Fruit fly (Drosophila melanogaster): ENCODE results near the gene CG9902.
A peak's percentile ranks its signal among the peaks of the same experiment; 100 is the strongest.

CG9902 gene

DNA sequence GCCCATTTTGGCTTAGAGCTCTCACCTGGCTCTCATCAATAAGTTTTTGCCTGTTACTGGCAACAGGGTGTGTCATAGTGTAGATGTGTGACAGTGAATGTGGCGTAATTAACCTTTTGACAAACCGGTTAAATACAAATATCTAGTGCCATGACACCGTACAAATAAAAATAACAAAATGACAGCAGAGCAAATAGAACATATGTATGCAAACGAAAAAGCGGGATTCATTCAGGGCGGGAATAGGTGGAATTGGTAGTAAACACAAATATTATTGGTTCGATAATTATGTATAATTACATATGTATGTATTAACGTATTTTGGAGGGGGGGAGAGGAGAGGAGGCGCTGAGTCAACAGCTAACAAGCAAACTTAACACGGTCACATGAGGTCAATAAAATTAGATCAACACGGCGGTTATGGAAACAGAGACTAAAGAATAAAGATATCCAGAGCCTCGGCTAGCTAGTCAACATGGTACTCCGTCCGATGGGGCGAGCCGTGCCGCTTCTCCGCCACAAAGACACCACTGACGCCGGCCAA, 49.0 kb upstream of the CG9902 start (continued):
- no peak for TF ChIP-seq CG9817 (tag; optimal IDR thresholded peaks at IDR 0.05)
- TF ChIP-seq CG3726 (GFP tag; IDR thresholded peaks at IDR 0.05), result no peak
- TF ChIP-seq scrt (GFP tag; optimal IDR thresholded peaks at IDR 0.05), result no peak
- peak in 1 of 2 experiments; percentile 0 for TF ChIP-seq Eip74EF (GFP tag; optimal IDR thresholded peaks at IDR 0.05)
- TF ChIP-seq Adf1 (GFP tag; IDR thresholded peaks at IDR 0.05), result no peak
- TF ChIP-seq CG12391 (tag; optimal IDR thresholded peaks at IDR 0.05), result no peak
- peak; percentile 36 for TF ChIP-seq kni (GFP tag; optimal IDR thresholded peaks at IDR 0.05)
- TF ChIP-seq CG13775 (GFP tag; optimal IDR thresholded peaks at IDR 0.05), result no peak
- no peak for TF ChIP-seq CG7963 (GFP tag; IDR thresholded peaks at IDR 0.05; ENCODE audit: partially characterized antibody)
- peak; percentile 12 for TF ChIP-seq CG14710 (tag; optimal IDR thresholded peaks at IDR 0.05)
- no peak for TF ChIP-seq Hey (tag; optimal IDR thresholded peaks at IDR 0.05)
- no peak for TF ChIP-seq en (GFP tag; optimal IDR thresholded peaks at IDR 0.05)
- TF ChIP-seq CG6854 (GFP tag; optimal IDR thresholded peaks at IDR 0.05), result no peak
- peak; percentile 56 for TF ChIP-seq Ets65A (GFP tag)
- no peak for TF ChIP-seq vvl (GFP tag; IDR thresholded peaks at IDR 0.05)
- no peak for TF ChIP-seq sob (GFP tag; IDR thresholded peaks at IDR 0.05)
- no peak for TF ChIP-seq CG8478 (optimal IDR thresholded peaks at IDR 0.05)
- TF ChIP-seq CG7928 (GFP tag; optimal IDR thresholded peaks at IDR 0.05), result no peak
- peak; percentile 27 for TF ChIP-seq CG15601 (tag; optimal IDR thresholded peaks at IDR 0.05)
- TF ChIP-seq CG9797 (GFP tag; optimal IDR thresholded peaks at IDR 0.05), result no peak
- TF ChIP-seq CG7745 (tag; optimal IDR thresholded peaks at IDR 0.05), result peak; percentile 52
- no peak for TF ChIP-seq CG6765 (GFP tag; optimal IDR thresholded peaks at IDR 0.05)
- no peak for TF ChIP-seq btn (GFP tag; optimal IDR thresholded peaks at IDR 0.05)
- TF ChIP-seq pnt (GFP tag; optimal IDR thresholded peaks at IDR 0.05), result no peak
- TF ChIP-seq Scr (GFP tag; IDR thresholded peaks at IDR 0.05; ENCODE audit: partially characterized antibody), result no peak
- no peak for TF ChIP-seq CG8388 (GFP tag; optimal IDR thresholded peaks at IDR 0.05)
- no peak for TF ChIP-seq Fer3 (tag; optimal IDR thresholded peaks at IDR 0.05)
- TF ChIP-seq CrebB (tag; optimal IDR thresholded peaks at IDR 0.05), result peak; percentile 10

DNA sequence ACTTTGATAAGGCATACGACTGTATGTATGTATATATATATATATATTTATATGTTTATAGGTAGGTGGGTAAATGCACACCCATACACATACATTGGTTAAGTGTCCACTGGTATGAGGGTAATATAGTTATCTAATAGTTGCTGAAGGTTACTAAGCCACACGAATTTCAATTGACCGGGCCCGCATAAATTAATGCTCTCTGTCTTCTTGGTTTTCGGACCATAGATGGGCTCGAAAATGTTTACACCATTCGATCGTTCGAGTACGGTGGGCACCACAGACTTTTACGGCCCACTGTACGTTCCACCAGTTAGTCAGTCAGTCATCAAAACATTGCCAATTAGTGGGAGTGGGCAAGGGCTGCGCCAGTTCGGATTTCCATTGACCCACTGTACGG, 48.1 kb upstream of the CG9902 start:
- 0 out of 4 replicates have a peak, but pooled peaks have one; percentile 38 for TF ChIP-seq chinmo (GFP tag; IDR thresholded peaks at IDR 0.05; ENCODE audit: partially characterized antibody)
- no peak for TF ChIP-seq maf-S (GFP tag; optimal IDR thresholded peaks at IDR 0.05)
- no peak for TF ChIP-seq D (optimal IDR thresholded peaks at IDR 0.05)
- no peak for TF ChIP-seq D (GFP tag; optimal IDR thresholded peaks at IDR 0.05)
- TF ChIP-seq CrebB (tag; optimal IDR thresholded peaks at IDR 0.05), result no peak
- peak; percentile 27 for TF ChIP-seq Med (GFP tag)
- TF ChIP-seq row (GFP tag; IDR thresholded peaks at IDR 0.05), result 0 out of 3 replicates have a peak, but pooled peaks have one; percentile 12
- TF ChIP-seq CG17186 (GFP tag; optimal IDR thresholded peaks at IDR 0.05), result no peak
- TF ChIP-seq gcm (GFP tag; optimal IDR thresholded peaks at IDR 0.05), result peak; percentile 57
- TF ChIP-seq Xrp1 (GFP tag; IDR thresholded peaks at IDR 0.05), result 0 out of 2 replicates have a peak, but pooled peaks have one; percentile 27
- TF ChIP-seq Kr (GFP tag; optimal IDR thresholded peaks at IDR 0.05), result no peak
- peak; percentile 68 for TF ChIP-seq CG4707 (GFP tag; optimal IDR thresholded peaks at IDR 0.05)
- TF ChIP-seq CG32532 (GFP tag; IDR thresholded peaks at IDR 0.05), result peak; percentile 23; the same call in 1 of the 2 replicates
- peak; percentile 1 for TF ChIP-seq exex (tag; optimal IDR thresholded peaks at IDR 0.05)
- peak; percentile 24 for TF ChIP-seq sug (tag; optimal IDR thresholded peaks at IDR 0.05)
- peak; percentile 54; the same call in 1 of the 2 replicates for TF ChIP-seq vvl (GFP tag; IDR thresholded peaks at IDR 0.05)
- TF ChIP-seq Bgb (GFP tag; IDR thresholded peaks at IDR 0.05; ENCODE audit: partially characterized antibody), result no peak
- TF ChIP-seq Rfx (GFP tag; IDR thresholded peaks at IDR 0.05), result 0 out of 2 replicates have a peak, but pooled peaks have one; percentile 8
- no peak for TF ChIP-seq gsb (GFP tag; IDR thresholded peaks at IDR 0.05)
- 0 out of 3 replicates have a peak, but pooled peaks have one; percentile 14 for TF ChIP-seq HLH4C (GFP tag; IDR thresholded peaks at IDR 0.05; ENCODE audit: partially characterized antibody)
